Worm (Caenorhabditis elegans) whole organism, midembryonic: ENCODE results near the gene F23A7.3.

ENCODE experiments used
- T22C8.4 ChIP-seq: fragments of 200-800 bp; sonication (Bioruptor generic); IDR thresholded peaks from 2 replicates; pipeline ENCODE4 v1.3.6; 2022; ENCODE audit warnings: missing genetic modification characterization, missing compliant biosample characterization
- cog-1 ChIP-seq: sonication (generic microtip); optimal IDR thresholded peaks from 2 replicates; lab custom pipeline; 2016; ENCODE audit warnings: missing genetic modification characterization, missing compliant biosample characterization

DNA sequence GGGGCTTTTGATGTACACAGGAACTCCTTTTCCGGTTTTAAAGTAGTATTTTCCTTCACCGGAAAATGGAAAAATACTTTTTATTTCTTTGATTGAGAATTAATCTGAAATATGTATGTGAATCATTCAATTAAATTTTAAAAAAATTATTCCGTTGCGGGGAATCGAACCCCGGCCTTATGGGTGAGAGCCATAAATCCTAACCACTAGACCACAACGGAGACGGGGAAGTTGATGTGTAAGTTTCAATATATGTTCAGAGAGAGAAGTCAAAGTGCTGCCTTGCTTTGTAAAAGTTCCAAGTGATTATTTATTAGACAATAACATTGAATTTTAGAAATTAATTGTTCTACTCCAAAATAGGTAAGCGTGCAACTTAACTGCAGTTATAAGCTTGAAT lies 51.3 kb downstream of the F23A7.3 start:
- TF ChIP-seq T22C8.4 (GFP tag; lab: Robert Waterston, UW) (no peak), cog-1 (tag; lab: Kevin White, UChicago) (no peak)
